Fruit fly (Drosophila melanogaster) whole organism, prepupa: ENCODE data around the gene CG11977.

ENCODE experiments used
- CG10631 ChIP-seq: fragments of 200-800 bp; sonication (Bioruptor generic); optimal IDR thresholded peaks from 2 replicates; lab custom pipeline; 2016; ENCODE audit warnings: missing biosample characterization, missing genetic modification characterization
- CG11294 ChIP-seq: fragments of 200-800 bp; sonication (Bioruptor generic); IDR thresholded peaks from 2 replicates; pipeline ENCODE4 v1.3.6; 2022; ENCODE audit warnings: missing biosample characterization, missing genetic modification characterization
- CG11762 ChIP-seq: fragments of 200-800 bp; sonication (Bioruptor generic); optimal IDR thresholded peaks from 3 replicates; lab custom pipeline; 2016; ENCODE audit warnings: missing biosample characterization, missing genetic modification characterization; ENCODE audit not compliant: insufficient read depth
- CG11902 ChIP-seq: fragments of 200-800 bp; sonication (Bioruptor generic); optimal IDR thresholded peaks from 3 replicates; lab custom pipeline; 2016; ENCODE audit warnings: missing biosample characterization, missing genetic modification characterization
- CG15336 ChIP-seq: fragments of 200-800 bp; sonication (Bioruptor generic); IDR thresholded peaks from 2 replicates; pipeline ENCODE4 v1.3.6; 2022; ENCODE audit warnings: missing biosample characterization, missing genetic modification characterization
- CG1621 ChIP-seq: fragments of 200-800 bp; sonication (Bioruptor generic); optimal IDR thresholded peaks from 3 replicates; lab custom pipeline; 2018; ENCODE audit warnings: missing biosample characterization, mild to moderate bottlenecking, missing genetic modification characterization
- CG16779 ChIP-seq: fragments of 200-800 bp; sonication (Bioruptor generic); optimal IDR thresholded peaks from 3 replicates; lab custom pipeline; 2017; ENCODE audit warnings: missing biosample characterization, mild to moderate bottlenecking, missing genetic modification characterization
- CG3032 ChIP-seq: fragments of 200-800 bp; optimal IDR thresholded peaks from 2 replicates; lab custom pipeline; 2019; ENCODE audit warnings: missing biosample characterization, mild to moderate bottlenecking, missing genetic modification characterization, moderate library complexity
- CG34406 ChIP-seq: fragments of 200-800 bp; sonication (Bioruptor generic); optimal IDR thresholded peaks from 3 replicates; lab custom pipeline; 2016; ENCODE audit warnings: missing biosample characterization, missing genetic modification characterization
- CG3919 ChIP-seq: fragments of 200-800 bp; sonication (Bioruptor generic); optimal IDR thresholded peaks from 3 replicates; lab custom pipeline; 2016; ENCODE audit warnings: missing biosample characterization, missing genetic modification characterization
- CG4318 ChIP-seq: fragments of 200-800 bp; sonication (Bioruptor generic); optimal IDR thresholded peaks from 3 replicates; lab custom pipeline; 2017; ENCODE audit warnings: missing biosample characterization, mild to moderate bottlenecking, missing genetic modification characterization
- CG6163 ChIP-seq: fragments of 200-800 bp; sonication (Bioruptor generic); IDR thresholded peaks from 3 replicates; pipeline ENCODE4 v1.3.6; 2022; ENCODE audit warnings: missing biosample characterization, missing genetic modification characterization
- CG6276 ChIP-seq: fragments of 200-800 bp; sonication (Bioruptor generic); optimal IDR thresholded peaks from 2 replicates; lab custom pipeline; 2017; ENCODE audit warnings: missing biosample characterization, mild to moderate bottlenecking, missing genetic modification characterization
- CG6808 ChIP-seq: fragments of 200-800 bp; sonication (Bioruptor generic); optimal IDR thresholded peaks from 3 replicates; lab custom pipeline; 2017; ENCODE audit warnings: missing biosample characterization, missing genetic modification characterization, mild to moderate bottlenecking, moderate library complexity, missing genetic modification reagents
- CG6854 ChIP-seq: fragments of 200-800 bp; sonication (Bioruptor generic); optimal IDR thresholded peaks from 2 replicates; lab custom pipeline; 2017; ENCODE audit warnings: missing biosample characterization, mild to moderate bottlenecking, missing genetic modification characterization
- CG7368 ChIP-seq: fragments of 200-800 bp; sonication (Bioruptor generic); optimal IDR thresholded peaks from 3 replicates; lab custom pipeline; 2016; ENCODE audit warnings: missing biosample characterization, missing genetic modification characterization
- CG8119 ChIP-seq: fragments of 200-800 bp; sonication (Bioruptor generic); IDR thresholded peaks from 3 replicates; pipeline ENCODE4 v1.3.6; 2022; ENCODE audit warnings: missing biosample characterization, missing genetic modification characterization
- CG8632 ChIP-seq: fragments of 200-800 bp; sonication (Bioruptor generic); optimal IDR thresholded peaks from 3 replicates; lab custom pipeline; 2016; ENCODE audit warnings: missing biosample characterization, missing genetic modification characterization
- CG9139 ChIP-seq: fragments of 200-800 bp; sonication (Bioruptor generic); optimal IDR thresholded peaks from 3 replicates; lab custom pipeline; 2017; ENCODE audit warnings: missing biosample characterization, mild to moderate bottlenecking, missing genetic modification characterization
- Eip75B ChIP-seq: fragments of 200-800 bp; sonication (Bioruptor generic); optimal IDR thresholded peaks from 3 replicates; lab custom pipeline; 2016; ENCODE audit warnings: missing biosample characterization, missing genetic modification characterization
- Eip93F ChIP-seq: fragments of 200-800 bp; sonication (Bioruptor generic); optimal IDR thresholded peaks from 2 replicates; lab custom pipeline; 2016; ENCODE audit warnings: missing biosample characterization, mild to moderate bottlenecking, missing genetic modification characterization
- Ets21C ChIP-seq: fragments of 200-800 bp; sonication (Bioruptor generic); optimal IDR thresholded peaks from 3 replicates; lab custom pipeline; 2016; ENCODE audit warnings: missing biosample characterization, missing genetic modification characterization
- Gug ChIP-seq: fragments of 200-800 bp; sonication (Bioruptor generic); IDR thresholded peaks from 2 replicates; pipeline ENCODE4 v1.3.6; 2022; ENCODE audit warnings: missing biosample characterization, missing genetic modification characterization
- Hr38 ChIP-seq: sonication (Bioruptor generic); optimal IDR thresholded peaks from 2 replicates; lab custom pipeline; 2016; ENCODE audit warnings: missing biosample characterization, missing genetic modification characterization
- Hr39 ChIP-seq: fragments of 200-800 bp; sonication (Bioruptor generic); optimal IDR thresholded peaks from 2 replicates; lab custom pipeline; 2016; ENCODE audit warnings: missing biosample characterization, missing genetic modification characterization
- Hr4 ChIP-seq: fragments of 200-800 bp; sonication (Bioruptor generic); optimal IDR thresholded peaks from 3 replicates; lab custom pipeline; 2016; ENCODE audit warnings: missing biosample characterization, missing genetic modification characterization
- Lpt ChIP-seq: fragments of 200-800 bp; sonication (Bioruptor generic); optimal IDR thresholded peaks from 3 replicates; lab custom pipeline; 2016; ENCODE audit warnings: missing biosample characterization, missing genetic modification characterization
- Met ChIP-seq: fragments of 200-800 bp; sonication (Bioruptor generic); optimal IDR thresholded peaks from 3 replicates; lab custom pipeline; 2016; ENCODE audit warnings: missing biosample characterization, missing genetic modification characterization
- OdsH ChIP-seq: fragments of 200-800 bp; sonication (Bioruptor generic); optimal IDR thresholded peaks from 3 replicates; lab custom pipeline; 2016; ENCODE audit warnings: missing biosample characterization, missing genetic modification characterization
- Smox ChIP-seq: fragments of 200-800 bp; sonication (Bioruptor generic); optimal IDR thresholded peaks from 3 replicates; lab custom pipeline; 2016; ENCODE audit warnings: missing biosample characterization, missing genetic modification characterization
- Sox102F ChIP-seq: fragments of 200-800 bp; sonication (Bioruptor generic); optimal IDR thresholded peaks from 2 replicates; lab custom pipeline; 2016; ENCODE audit warnings: missing biosample characterization, mild to moderate bottlenecking, missing genetic modification characterization
- Sox14 ChIP-seq: fragments of 200-800 bp; sonication (Bioruptor generic); optimal IDR thresholded peaks from 3 replicates; lab custom pipeline; 2016; ENCODE audit warnings: missing biosample characterization, missing genetic modification characterization
- Sox15 ChIP-seq: fragments of 200-800 bp; sonication (Bioruptor generic); optimal IDR thresholded peaks from 3 replicates; lab custom pipeline; 2016; ENCODE audit warnings: missing biosample characterization, missing genetic modification characterization
- achi ChIP-seq: fragments of 200-800 bp; sonication (Bioruptor generic); optimal IDR thresholded peaks from 3 replicates; lab custom pipeline; 2016; ENCODE audit warnings: missing biosample characterization, missing genetic modification characterization
- acj6 ChIP-seq: fragments of 200-800 bp; sonication (Bioruptor generic); optimal IDR thresholded peaks from 3 replicates; lab custom pipeline; 2016; ENCODE audit warnings: missing biosample characterization, missing genetic modification characterization
- cyc ChIP-seq: fragments of 200-800 bp; sonication (Bioruptor generic); optimal IDR thresholded peaks from 3 replicates; lab custom pipeline; 2016; ENCODE audit warnings: missing biosample characterization, missing genetic modification characterization
- dsx ChIP-seq: fragments of 200-800 bp; optimal IDR thresholded peaks from 3 replicates; lab custom pipeline; 2019; ENCODE audit warnings: missing biosample characterization, mild to moderate bottlenecking, missing genetic modification characterization, moderate library complexity; ENCODE audit not compliant: poor library complexity, severe bottlenecking
- eg ChIP-seq: fragments of 200-800 bp; sonication (Bioruptor generic); IDR thresholded peaks from 3 replicates; pipeline ENCODE4 v1.3.6; 2022; ENCODE audit warnings: missing biosample characterization, missing genetic modification characterization
- esn ChIP-seq: fragments of 200-800 bp; sonication (Bioruptor generic); optimal IDR thresholded peaks from 2 replicates; lab custom pipeline; 2016; ENCODE audit warnings: missing biosample characterization, mild to moderate bottlenecking, missing genetic modification characterization, moderate library complexity
- fd59A ChIP-seq: fragments of 200-800 bp; sonication (Bioruptor generic); optimal IDR thresholded peaks from 2 replicates; lab custom pipeline; 2017; ENCODE audit warnings: missing biosample characterization, mild to moderate bottlenecking, missing genetic modification characterization, missing genetic modification reagents
- fd85E ChIP-seq: fragments of 200-800 bp; sonication (Bioruptor generic); optimal IDR thresholded peaks from 3 replicates; lab custom pipeline; 2016; ENCODE audit warnings: missing biosample characterization, missing genetic modification characterization
- fkh ChIP-seq: fragments of 200-800 bp; sonication (Bioruptor generic); optimal IDR thresholded peaks from 3 replicates; lab custom pipeline; 2017; ENCODE audit warnings: missing biosample characterization, mild to moderate bottlenecking, missing genetic modification characterization, moderate library complexity
- lz ChIP-seq: fragments of 200-800 bp; sonication (Bioruptor generic); optimal IDR thresholded peaks from 3 replicates; lab custom pipeline; 2016; ENCODE audit warnings: missing biosample characterization, missing genetic modification characterization
- net ChIP-seq: fragments of 200-800 bp; sonication (Bioruptor generic); optimal IDR thresholded peaks from 3 replicates; lab custom pipeline; 2016; ENCODE audit warnings: missing biosample characterization, missing genetic modification characterization
- pdm3 ChIP-seq: fragments of 200-800 bp; sonication (Bioruptor generic); optimal IDR thresholded peaks from 3 replicates; lab custom pipeline; 2016; ENCODE audit warnings: missing biosample characterization, missing genetic modification characterization
- salr ChIP-seq, 2 experiments: fragments of 200-800 bp; sonication (Bioruptor generic); optimal IDR thresholded peaks; 3 replicates each; lab custom pipeline; 2016 to 2018; ENCODE audit warnings: missing biosample characterization in 2 of 2, missing genetic modification characterization in 2 of 2, mild to moderate bottlenecking in 1 of 2
- spab ChIP-seq: fragments of 200-800 bp; sonication (Bioruptor generic); optimal IDR thresholded peaks from 2 replicates; lab custom pipeline; 2017; ENCODE audit warnings: missing biosample characterization, mild to moderate bottlenecking, missing genetic modification characterization, missing genetic modification reagents
- ss ChIP-seq, 2 experiments: fragments of 200-800 bp; sonication (Bioruptor generic); optimal IDR thresholded peaks; 2 replicates in 1 of 2; 3 replicates in 1 of 2; lab custom pipeline; 2017 to 2018; ENCODE audit warnings: mild to moderate bottlenecking in 2 of 2, missing biosample characterization in 2 of 2, missing genetic modification characterization in 2 of 2, moderate library complexity in 1 of 2
- svp ChIP-seq: fragments of 200-800 bp; sonication (Bioruptor generic); peaks from one replicate; lab custom pipeline; 2016; ENCODE audit warnings: missing biosample characterization, missing genetic modification characterization
- vri ChIP-seq: fragments of 200-800 bp; sonication (Bioruptor generic); optimal IDR thresholded peaks from 3 replicates; lab custom pipeline; 2016; ENCODE audit warnings: missing biosample characterization, mild to moderate bottlenecking, missing genetic modification characterization

The CG11977 gene

DNA sequence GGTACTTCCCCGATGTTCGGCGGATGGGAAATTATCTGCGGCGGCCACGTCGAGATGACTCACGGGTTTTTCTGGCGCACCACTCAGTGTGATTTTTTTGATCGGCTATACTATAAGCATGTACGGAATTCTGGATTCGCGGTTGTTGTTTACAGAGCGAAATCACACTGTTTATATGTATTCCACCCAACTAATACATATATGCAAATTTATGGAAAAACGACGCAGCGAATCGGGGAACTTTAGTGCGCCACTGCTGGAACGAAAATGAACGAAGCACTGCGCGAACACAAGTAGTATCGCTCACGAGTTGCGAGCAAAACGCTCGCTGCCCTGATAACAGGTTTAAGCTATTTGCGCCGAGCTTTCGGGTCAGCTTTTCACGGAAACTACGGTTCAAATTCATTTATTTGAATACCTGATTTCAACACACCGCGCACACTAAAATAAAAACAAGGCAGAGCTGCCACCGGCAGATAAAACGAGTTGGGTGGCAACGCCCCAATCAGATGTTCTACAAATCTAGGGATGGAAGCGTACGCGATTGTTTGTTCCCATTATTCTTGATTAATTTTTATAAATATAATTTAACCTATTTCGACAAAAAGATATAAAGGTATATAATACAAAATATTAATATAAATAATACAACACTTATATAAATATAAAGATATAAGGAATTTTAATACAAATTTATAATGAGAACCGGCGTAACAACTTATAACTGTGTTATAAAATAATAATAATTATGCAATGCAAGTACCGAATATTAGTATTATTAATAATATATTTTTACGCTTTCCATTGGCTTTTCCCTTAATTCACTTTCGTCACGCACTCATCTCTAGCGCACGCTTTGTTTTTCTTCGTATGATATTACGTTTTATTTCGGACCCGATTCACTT, 50.3 kb downstream of the CG11977 start, which contains the start of gene Rel:
TSS of gene Rel (minus strand) at position 417 of the 905 bp plus-strand sequence.
- peak; percentile 18 for TF ChIP-seq CG6808 (GFP tag; lab: Kevin White, UChicago)
- TF ChIP-seq CG8632 (GFP tag; lab: Kevin White, UChicago), result peak; percentile 62
- TF ChIP-seq CG1621 (tag; lab: Kevin White, UChicago), result peak; percentile 67
- peak; percentile 59 for TF ChIP-seq achi
- TF ChIP-seq CG6163, result no peak
- no peak for TF ChIP-seq Gug (GFP tag; lab: Robert Waterston, UW)
- peak; percentile 85 for TF ChIP-seq vri (GFP tag; lab: Kevin White, UChicago)
- TF ChIP-seq CG11762 (GFP tag; lab: Kevin White, UChicago), result peak; percentile 63
- TF ChIP-seq CG3919, result peak; percentile 53
- TF ChIP-seq net (GFP tag; lab: Kevin White, UChicago), result no peak
- peak; percentile 75 for TF ChIP-seq fkh (GFP tag; lab: Kevin White, UChicago)
- TF ChIP-seq Ets21C (GFP tag; lab: Kevin White, UChicago), result no peak
- TF ChIP-seq Sox102F, result peak; percentile 20
- peak; percentile 30 for TF ChIP-seq cyc (GFP tag; lab: Kevin White, UChicago)
- peak; percentile 67 for TF ChIP-seq CG16779
- TF ChIP-seq ss (GFP tag; optimal IDR thresholded peaks at IDR 0.05; lab: Kevin White, UChicago), result peak; percentile 17 to 21
- peak; percentile 56 for TF ChIP-seq esn (GFP tag; lab: Kevin White, UChicago)
- no peak for TF ChIP-seq Hr38
- peak; percentile 90 for TF ChIP-seq svp (GFP tag; lab: Kevin White, UChicago)
- TF ChIP-seq fd85E, result no peak
- TF ChIP-seq CG6276 (GFP tag; lab: Kevin White, UChicago), result no peak
- no peak for TF ChIP-seq Lpt (GFP tag; lab: Kevin White, UChicago)
- TF ChIP-seq CG6854 (GFP tag; lab: Kevin White, UChicago), result peak; percentile 90
- TF ChIP-seq eg (GFP tag; lab: Robert Waterston, UW), result no peak
- TF ChIP-seq CG3032 (tag; lab: Kevin White, UChicago), result peak; percentile 81
- no peak for TF ChIP-seq Sox15 (GFP tag; lab: Kevin White, UChicago)
- peak; percentile 72 for TF ChIP-seq CG34406 (GFP tag; lab: Kevin White, UChicago)
- peak; percentile 62 for TF ChIP-seq OdsH (GFP tag; lab: Kevin White, UChicago)
- TF ChIP-seq salr (GFP tag; optimal IDR thresholded peaks at IDR 0.05; lab: Kevin White, UChicago), result no peak
- no peak for TF ChIP-seq CG11902 (GFP tag; lab: Kevin White, UChicago)
- peak; percentile 7 for TF ChIP-seq CG9139
- TF ChIP-seq Smox (GFP tag; lab: Kevin White, UChicago), result peak; percentile 15
- TF ChIP-seq fd59A, result peak; percentile 13
- peak; percentile 38 for TF ChIP-seq Eip93F (GFP tag; lab: Kevin White, UChicago)
- no peak for TF ChIP-seq CG15336
- TF ChIP-seq spab, result no peak
- no peak for TF ChIP-seq CG4318
- TF ChIP-seq CG10631 (GFP tag; lab: Kevin White, UChicago), result peak; percentile 71
- peak; percentile 6 for TF ChIP-seq Eip75B (GFP tag; lab: Kevin White, UChicago)
- no peak for TF ChIP-seq CG11294 (GFP tag; lab: Robert Waterston, UW)
- TF ChIP-seq pdm3 (GFP tag; lab: Kevin White, UChicago), result peak; percentile 21
- TF ChIP-seq CG8119, result no peak
- TF ChIP-seq dsx (GFP tag; lab: Kevin White, UChicago), result peak; percentile 68
- peak; percentile 13 for TF ChIP-seq Sox14 (GFP tag; lab: Kevin White, UChicago)
- peak; percentile 16 for TF ChIP-seq lz (GFP tag; lab: Kevin White, UChicago)
- peak; percentile 40 for TF ChIP-seq Hr4 (GFP tag; lab: Kevin White, UChicago)
- TF ChIP-seq CG7368 (GFP tag; lab: Kevin White, UChicago), result no peak
- peak; percentile 23 for TF ChIP-seq Met (GFP tag; lab: Kevin White, UChicago)
- TF ChIP-seq Hr39, result peak; percentile 27
- TF ChIP-seq acj6 (GFP tag; lab: Kevin White, UChicago), result peak; percentile 57
